Worm (Caenorhabditis elegans) whole organism, L2 larva: Measurements from ENCODE around the gene rnr-2.

ENCODE experiments used
- mbf-1 ChIP-seq: sonication (generic microtip); optimal IDR thresholded peaks from 2 replicates; lab custom pipeline; 2017; ENCODE audit warnings: missing biosample characterization, missing genetic modification characterization
- nhr-237 ChIP-seq: fragments of 150-350 bp; optimal IDR thresholded peaks from 2 replicates; lab custom pipeline; 2014; ENCODE audit warnings: missing biosample characterization, missing genetic modification characterization

DNA sequence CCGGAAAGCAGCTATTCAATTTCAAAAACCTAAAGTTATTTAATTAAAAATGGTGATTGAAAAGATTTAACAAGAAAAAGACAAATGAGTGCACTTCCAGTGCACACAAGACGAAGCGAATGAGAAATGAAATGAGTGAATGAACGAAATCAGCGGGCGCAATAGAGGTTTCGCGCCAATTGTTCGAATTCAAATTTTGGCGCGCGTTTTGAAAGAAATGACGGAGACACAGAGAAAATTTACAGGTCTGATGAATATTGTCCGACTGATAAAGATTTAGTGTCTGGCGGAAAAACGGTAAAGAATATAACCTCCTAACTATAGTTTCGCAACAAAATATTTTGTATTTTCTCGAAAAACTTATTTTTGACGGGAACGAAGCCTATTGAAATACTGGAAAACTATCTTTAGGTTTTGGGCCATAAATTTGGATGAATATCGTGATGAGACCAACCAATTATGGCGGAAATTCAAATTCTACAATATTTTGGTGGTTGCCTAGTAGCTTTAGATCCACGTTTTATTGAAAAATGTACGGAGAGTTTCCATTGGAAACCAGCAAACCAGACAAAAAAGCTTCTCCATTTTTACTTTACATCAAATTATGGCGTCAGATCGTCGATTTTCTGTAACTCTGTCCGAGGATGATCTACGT, 847 bp upstream of the rnr-2 start, which contains the start of gene C03C10.7:
- TF ChIP-seq nhr-237 (tag; lab: Kevin White, UChicago), result no peak
- TF ChIP-seq mbf-1 (tag; lab: Kevin White, UChicago), result no peak
